Worm (Caenorhabditis elegans) whole organism, L4/young adult: Measurements from ENCODE around the gene str-85.

Source experiments
- dao-5 ChIP-seq: sonication (generic microtip); optimal IDR thresholded peaks from 2 replicates; lab custom pipeline; 2016; ENCODE audit warnings: missing genotype, missing genetic modification characterization, moderate library complexity, missing compliant biosample characterization
- him-1 ChIP-seq: sonication (generic microtip); optimal IDR thresholded peaks from 2 replicates; lab custom pipeline; 2016; ENCODE audit warnings: missing genotype, missing genetic modification reagents, missing genetic modification characterization, missing compliant biosample characterization

- no peak for TF ChIP-seq him-1 (tag; lab: Kevin White, UChicago)
- TF ChIP-seq dao-5 (tag; lab: Kevin White, UChicago), result no peak
These were observed 2.0 kb downstream of the str-85 start, which contains the start of gene str-86 for ce11 chrV:8983604-8984003.
